Fruit fly (Drosophila melanogaster) whole organism, embryonic: ENCODE results near the gene CG15916.

ENCODE experiments used
- BEAF-32 ChIP-seq: fragments of 200-800 bp; sonication (Bioruptor generic); optimal IDR thresholded peaks from 3 replicates; lab custom pipeline; 2017; ENCODE audit warnings: missing biosample characterization, missing genetic modification characterization, mild to moderate bottlenecking, moderate library complexity, missing genetic modification reagents
- CG10543 ChIP-seq: fragments of 200-800 bp; sonication (Bioruptor generic); optimal IDR thresholded peaks from 3 replicates; lab custom pipeline; 2017; ENCODE audit warnings: missing biosample characterization, mild to moderate bottlenecking, missing genetic modification characterization, moderate library complexity
- CG12942 ChIP-seq: fragments of 200-800 bp; sonication (Bioruptor generic); optimal IDR thresholded peaks from 3 replicates; lab custom pipeline; 2016; ENCODE audit warnings: missing biosample characterization, missing genetic modification characterization
- CG17359 ChIP-seq: fragments of 200-800 bp; sonication (Bioruptor generic); optimal IDR thresholded peaks from 3 replicates; lab custom pipeline; 2018; ENCODE audit warnings: missing biosample characterization, mild to moderate bottlenecking, missing genetic modification characterization, moderate library complexity
- CG17385 ChIP-seq: fragments of 200-800 bp; sonication (Bioruptor generic); optimal IDR thresholded peaks from 3 replicates; lab custom pipeline; 2018; ENCODE audit warnings: missing biosample characterization, mild to moderate bottlenecking, missing genetic modification characterization
- CG3847 ChIP-seq: fragments of 200-800 bp; sonication (Bioruptor generic); IDR thresholded peaks from 2 replicates; pipeline ENCODE4 v1.3.6; 2022; ENCODE audit warnings: missing biosample characterization, missing genetic modification characterization
- CG42726 ChIP-seq: fragments of 200-800 bp; sonication (Bioruptor generic); IDR thresholded peaks from 2 replicates; pipeline ENCODE4 v1.3.6; 2022; ENCODE audit warnings: missing biosample characterization, missing genetic modification characterization; ENCODE audit not compliant: partially characterized antibody
- CG5953 ChIP-seq: fragments of 200-800 bp; sonication (Bioruptor generic); IDR thresholded peaks from 2 replicates; pipeline ENCODE4 v1.3.6; 2022; ENCODE audit warnings: missing biosample characterization, missing genetic modification characterization
- CG6683 ChIP-seq: fragments of 200-800 bp; sonication (Bioruptor generic); optimal IDR thresholded peaks from 2 replicates; lab custom pipeline; 2017; ENCODE audit warnings: missing biosample characterization, mild to moderate bottlenecking, missing genetic modification characterization, missing genetic modification reagents
- CG6791 ChIP-seq: fragments of 200-800 bp; sonication (Bioruptor generic); IDR thresholded peaks from 3 replicates; pipeline ENCODE4 v1.3.6; 2022; ENCODE audit warnings: missing biosample characterization, missing genetic modification characterization; ENCODE audit not compliant: partially characterized antibody
- CG9817 ChIP-seq: fragments of 200-800 bp; sonication (Bioruptor generic); optimal IDR thresholded peaks from 2 replicates; lab custom pipeline; 2018; ENCODE audit warnings: missing biosample characterization, mild to moderate bottlenecking, missing genetic modification characterization, moderate library complexity
- D ChIP-seq, 2 experiments: fragments of 200-800 bp in 1 of 2; fragments of >200 bp in 1 of 2; sonication (Bioruptor generic) in 1 of 2; optimal IDR thresholded peaks; 2 replicates in 1 of 2; 3 replicates in 1 of 2; lab custom pipeline; 2017; ENCODE audit warnings: mild to moderate bottlenecking in 1 of 2, missing biosample characterization in 1 of 2, missing genetic modification characterization in 1 of 2, missing genetic modification reagents in 1 of 2
- D19A ChIP-seq: fragments of 200-800 bp; optimal IDR thresholded peaks from 3 replicates; lab custom pipeline; 2019; ENCODE audit warnings: missing biosample characterization, mild to moderate bottlenecking, missing genetic modification characterization, moderate library complexity
- E2f1 ChIP-seq: fragments of 200-800 bp; sonication (Bioruptor generic); IDR thresholded peaks from 2 replicates; pipeline ENCODE4 v1.3.6; 2022; ENCODE audit warnings: missing biosample characterization, missing genetic modification characterization
- Ets65A ChIP-seq: fragments of 200-800 bp; sonication (Bioruptor generic); peaks from one replicate; lab custom pipeline; 2016; ENCODE audit warnings: missing biosample characterization, missing genetic modification characterization
- Fer3 ChIP-seq: fragments of 200-800 bp; sonication (Bioruptor generic); optimal IDR thresholded peaks from 2 replicates; lab custom pipeline; 2018; ENCODE audit warnings: missing biosample characterization, mild to moderate bottlenecking, missing genetic modification characterization, moderate library complexity
- HLHmδ ChIP-seq: fragments of 200-800 bp; sonication (Bioruptor generic); optimal IDR thresholded peaks from 2 replicates; lab custom pipeline; 2018; ENCODE audit warnings: missing biosample characterization, mild to moderate bottlenecking, missing genetic modification characterization, moderate library complexity
- Hsf ChIP-seq: fragments of 200-800 bp; sonication (Bioruptor generic); optimal IDR thresholded peaks from 3 replicates; lab custom pipeline; 2016; ENCODE audit warnings: missing biosample characterization, missing genetic modification characterization
- Lpt ChIP-seq: fragments of >200 bp; optimal IDR thresholded peaks from 2 replicates; lab custom pipeline; 2018; ENCODE audit warnings: missing biosample characterization, missing genetic modification characterization
- MTF-1 ChIP-seq: fragments of 200-800 bp; sonication (Bioruptor generic); optimal IDR thresholded peaks from 2 replicates; lab custom pipeline; 2018; ENCODE audit warnings: missing biosample characterization, mild to moderate bottlenecking, missing genetic modification characterization, borderline replicate concordance
- Mes4 ChIP-seq: fragments of 200-800 bp; sonication (Bioruptor generic); optimal IDR thresholded peaks from 2 replicates; lab custom pipeline; 2016; ENCODE audit warnings: missing biosample characterization, missing genetic modification characterization
- NK7.1 ChIP-seq: fragments of 200-800 bp; sonication (Bioruptor generic); optimal IDR thresholded peaks from 3 replicates; lab custom pipeline; 2016; ENCODE audit warnings: missing biosample characterization, missing genetic modification characterization
- Ssrp ChIP-seq: fragments of 200-800 bp; sonication (Bioruptor generic); optimal IDR thresholded peaks from 2 replicates; lab custom pipeline; 2018; ENCODE audit warnings: missing biosample characterization, mild to moderate bottlenecking, missing genetic modification characterization, moderate library complexity
- dmrt99B ChIP-seq: fragments of 200-800 bp; sonication (Bioruptor generic); optimal IDR thresholded peaks from 2 replicates; lab custom pipeline; 2018; ENCODE audit warnings: missing biosample characterization, mild to moderate bottlenecking, missing genetic modification characterization, moderate library complexity
- dysf ChIP-seq: fragments of 200-800 bp; sonication (Bioruptor generic); IDR thresholded peaks from 3 replicates; pipeline ENCODE4 v1.3.6; 2022; ENCODE audit warnings: missing biosample characterization, missing genetic modification characterization
- emc ChIP-seq: fragments of 200-800 bp; sonication (Bioruptor generic); optimal IDR thresholded peaks from 2 replicates; lab custom pipeline; 2016; ENCODE audit warnings: missing biosample characterization, missing genetic modification characterization
- en ChIP-seq: fragments of 200-800 bp; sonication (Bioruptor generic); optimal IDR thresholded peaks from 2 replicates; lab custom pipeline; 2016; ENCODE audit warnings: missing biosample characterization, missing genetic modification characterization
- ftz-f1 ChIP-seq: fragments of 200-800 bp; sonication (Bioruptor generic); optimal IDR thresholded peaks from 2 replicates; lab custom pipeline; 2016; ENCODE audit warnings: missing biosample characterization, missing genetic modification characterization
- gcm2 ChIP-seq: fragments of 200-800 bp; sonication (Bioruptor generic); optimal IDR thresholded peaks from 2 replicates; lab custom pipeline; 2016; ENCODE audit warnings: missing biosample characterization, missing genetic modification characterization
- grn ChIP-seq: fragments of 200-800 bp; sonication (Bioruptor generic); optimal IDR thresholded peaks from 3 replicates; lab custom pipeline; 2017; ENCODE audit warnings: missing biosample characterization, missing genetic modification characterization
- ham ChIP-seq: fragments of 200-800 bp; sonication (Bioruptor generic); IDR thresholded peaks from 2 replicates; pipeline ENCODE4 v1.3.6; 2022; ENCODE audit warnings: missing biosample characterization, missing genetic modification characterization
- hbn ChIP-seq: fragments of 200-800 bp; sonication (Bioruptor generic); IDR thresholded peaks from 2 replicates; pipeline ENCODE4 v1.3.6; 2022; ENCODE audit warnings: missing biosample characterization, missing genetic modification characterization; ENCODE audit not compliant: partially characterized antibody
- insv ChIP-seq, 2 experiments: fragments of 200-800 bp; sonication (Bioruptor generic); optimal IDR thresholded peaks; 3 replicates each; lab custom pipeline; 2016 to 2018; ENCODE audit warnings: missing biosample characterization in 2 of 2, missing genetic modification characterization in 2 of 2
- lola ChIP-seq, 3 experiments: fragments of >200 bp in 2 of 3; fragments of 200-800 bp in 1 of 3; sonication (Bioruptor generic) in 1 of 3; optimal IDR thresholded peaks; 2 replicates each; lab custom pipeline; 2017 to 2019; ENCODE audit warnings: missing biosample characterization in 3 of 3, missing genetic modification characterization in 3 of 3, mild to moderate bottlenecking in 1 of 3, moderate library complexity in 1 of 3
- nom ChIP-seq: fragments of 200-800 bp; sonication (Bioruptor generic); optimal IDR thresholded peaks from 2 replicates; lab custom pipeline; 2017; ENCODE audit warnings: missing biosample characterization, missing genetic modification characterization, mild to moderate bottlenecking, moderate library complexity, missing genetic modification reagents
- repo ChIP-seq: fragments of 200-800 bp; sonication (Bioruptor generic); optimal IDR thresholded peaks from 2 replicates; lab custom pipeline; 2016; ENCODE audit warnings: missing biosample characterization, missing genetic modification characterization
- sob ChIP-seq: fragments of 200-800 bp; sonication (Bioruptor generic); IDR thresholded peaks from 2 replicates; pipeline ENCODE4 v1.3.6; 2022; ENCODE audit warnings: missing biosample characterization, missing genetic modification characterization
- ssp ChIP-seq: fragments of 200-800 bp; sonication (Bioruptor generic); IDR thresholded peaks from 2 replicates; pipeline ENCODE4 v1.3.6; 2022; ENCODE audit warnings: missing biosample characterization, missing genetic modification characterization
- tll ChIP-seq, 2 experiments: fragments of 200-800 bp in 1 of 2; fragments of >200 bp in 1 of 2; sonication (Bioruptor generic) in 1 of 2; optimal IDR thresholded peaks; 2 replicates each; lab custom pipeline; 2017 to 2019; ENCODE audit warnings: missing biosample characterization in 2 of 2, missing genetic modification characterization in 2 of 2, mild to moderate bottlenecking in 1 of 2, moderate library complexity in 1 of 2
- tup ChIP-seq: fragments of 200-800 bp; sonication (Bioruptor generic); optimal IDR thresholded peaks from 2 replicates; lab custom pipeline; 2016; ENCODE audit warnings: missing biosample characterization, mild to moderate bottlenecking, missing genetic modification characterization, moderate library complexity
- tx ChIP-seq: fragments of 200-800 bp; sonication (Bioruptor generic); optimal IDR thresholded peaks from 2 replicates; lab custom pipeline; 2016; ENCODE audit warnings: missing biosample characterization, missing genetic modification characterization
- usp ChIP-seq: fragments of >200 bp; optimal IDR thresholded peaks from 2 replicates; lab custom pipeline; 2017; ENCODE audit warnings: missing biosample characterization, missing genetic modification characterization
- yki ChIP-seq: fragments of >200 bp; optimal IDR thresholded peaks from 3 replicates; lab custom pipeline; 2018
- zfh2 ChIP-seq: fragments of 200-800 bp; sonication (Bioruptor generic); optimal IDR thresholded peaks from 2 replicates; lab custom pipeline; 2016; ENCODE audit warnings: missing biosample characterization, missing genetic modification characterization

CG15916 gene

DNA sequence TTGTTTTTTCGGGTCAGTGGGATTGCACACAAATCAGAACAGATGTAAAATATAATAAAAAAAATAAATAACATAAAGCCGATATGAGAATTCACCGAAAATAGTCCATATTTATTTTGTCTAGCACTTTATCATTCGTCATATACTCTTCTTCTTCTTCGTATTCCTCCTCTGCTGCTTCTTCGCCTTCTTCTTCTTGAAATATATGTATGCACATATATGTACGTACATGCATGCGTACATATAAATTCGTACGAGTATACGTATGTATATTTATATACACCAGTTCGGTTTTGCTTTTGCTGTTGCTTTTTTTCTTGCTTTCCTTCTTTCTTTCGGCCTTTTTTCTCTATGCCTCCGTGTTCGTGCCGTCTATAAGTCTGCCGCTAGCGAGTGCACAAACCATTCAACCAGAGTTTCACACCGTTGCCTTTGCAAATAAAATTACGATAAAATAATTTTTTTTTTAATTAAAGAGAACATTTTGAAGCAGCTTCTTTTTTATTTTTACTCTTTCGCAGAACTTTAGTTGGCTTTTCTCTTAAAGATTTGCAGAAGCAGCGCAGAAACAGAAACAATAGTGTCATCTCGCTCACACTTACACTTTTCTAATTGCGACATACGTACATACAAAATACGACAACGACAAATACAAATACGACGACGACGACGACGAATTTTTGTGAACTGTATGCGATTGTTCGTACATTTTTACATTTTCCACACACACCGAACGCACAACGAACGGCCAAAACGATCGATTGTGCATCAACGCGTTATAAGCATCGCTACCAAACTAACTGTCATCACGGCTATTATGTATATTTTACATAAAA is 3.8 kb upstream of the CG15916 start (continued):
- TF ChIP-seq en (GFP tag; lab: Kevin White, UChicago) (no peak), repo (GFP tag; lab: Kevin White, UChicago) (no peak), CG6791 (peak; percentile 63; the same call in 2 of the 3 replicates), insv (GFP tag; optimal IDR thresholded peaks at IDR 0.05; lab: Kevin White, UChicago) (peak in 1 of 2 experiments; percentile 43), hbn (no peak), dysf (GFP tag; lab: Robert Waterston, UW) (no peak), CG5953 (GFP tag; lab: Robert Waterston, UW) (no peak), Lpt (no peak), usp (GFP tag; lab: Kevin White, UChicago) (no peak), nom (GFP tag; lab: Kevin White, UChicago) (peak; percentile 98), CG42726 (GFP tag; lab: Robert Waterston, UW) (no peak), CG17385 (peak; percentile 99), CG12942 (GFP tag; lab: Kevin White, UChicago) (no peak), grn (no peak), MTF-1 (GFP tag; lab: Kevin White, UChicago) (no peak), CG10543 (GFP tag; lab: Kevin White, UChicago) (peak; percentile 57), emc (GFP tag; lab: Kevin White, UChicago) (no peak), Ets65A (peak; percentile 82), Ssrp (tag; lab: Kevin White, UChicago) (no peak), Hsf (GFP tag; lab: Kevin White, UChicago) (no peak), CG9817 (tag; lab: Kevin White, UChicago) (no peak), CG6683 (GFP tag; lab: Kevin White, UChicago) (no peak), gcm2 (GFP tag; lab: Kevin White, UChicago) (no peak), BEAF-32 (no peak), D (optimal IDR thresholded peaks at IDR 0.05; lab: Kevin White, UChicago) (no peak), D (GFP tag; optimal IDR thresholded peaks at IDR 0.05; lab: Kevin White, UChicago) (no peak), dmrt99B (tag; lab: Kevin White, UChicago) (no peak), sob (GFP tag; lab: Robert Waterston, UW) (peak; percentile 51; the same call in 1 of the 2 replicates), ssp (GFP tag; lab: Robert Waterston, UW) (no peak), D19A (tag; lab: Kevin White, UChicago) (no peak), ftz-f1 (GFP tag; lab: Kevin White, UChicago) (no peak), tll (GFP tag; optimal IDR thresholded peaks at IDR 0.05; lab: Kevin White, UChicago) (no peak), tx (no peak), Mes4 (GFP tag; lab: Kevin White, UChicago) (no peak), yki (lab: Kevin White, UChicago) (no peak), CG17359 (tag; lab: Kevin White, UChicago) (peak; percentile 86), tup (GFP tag; lab: Kevin White, UChicago) (no peak), ham (GFP tag; lab: Robert Waterston, UW) (no peak), zfh2 (GFP tag; lab: Kevin White, UChicago) (no peak), CG3847 (GFP tag; lab: Robert Waterston, UW) (no peak), HLHmδ (GFP tag; lab: Kevin White, UChicago) (no peak), lola (GFP tag; optimal IDR thresholded peaks at IDR 0.05; lab: Kevin White, UChicago) (no peak), Fer3 (tag; lab: Kevin White, UChicago) (no peak), NK7.1 (no peak), E2f1 (GFP tag; lab: Robert Waterston, UW) (no peak)
- TF ChIP-seq, all 482 proteins: peak for 60
